5 fruit fly cellular contexts compared by ENCODE assay signal in genomic region chrX:13838892-13839291, dm6.
TF ChIP-seq lines count a peak whose summit lies in the region.

No protein-coding gene starts in this region.

- TF ChIP-seq CTCF in whole organism, embryonic (GFP tag; optimal IDR thresholded peaks at IDR 0.05; lab: Kevin White, UChicago), result peak; percentile 12

TF ChIP-seq in whole organism, adult, 20 proteins besides CTCF, POLR2A, EP300 and RAD21 (continues in another document):
- TF ChIP-seq pad (GFP tag; optimal IDR thresholded peaks at IDR 0.05; lab: Kevin White, UChicago), result peak; percentile 55
- TF ChIP-seq ovo (GFP tag; optimal IDR thresholded peaks at IDR 0.05; lab: Kevin White, UChicago), result peak; percentile 20
- peak; percentile 77 for TF ChIP-seq CG7045 (GFP tag; optimal IDR thresholded peaks at IDR 0.05; lab: Kevin White, UChicago)
- peak; percentile 62 for TF ChIP-seq CG33017 (tag; optimal IDR thresholded peaks at IDR 0.05; lab: Kevin White, UChicago)
- peak; percentile 23 for TF ChIP-seq cic (GFP tag; optimal IDR thresholded peaks at IDR 0.05; lab: Kevin White, UChicago)
- TF ChIP-seq CG11617 (GFP tag; optimal IDR thresholded peaks at IDR 0.05; lab: Kevin White, UChicago), result peak; percentile 79
- TF ChIP-seq Hr96 (GFP tag; optimal IDR thresholded peaks at IDR 0.05; lab: Kevin White, UChicago), result no peak
- TF ChIP-seq bab1 (GFP tag; optimal IDR thresholded peaks at IDR 0.05; lab: Kevin White, UChicago), result peak; percentile 65
- TF ChIP-seq CG5204 (GFP tag; optimal IDR thresholded peaks at IDR 0.05; lab: Kevin White, UChicago), result peak; percentile 86
- TF ChIP-seq Crg-1 (GFP tag; optimal IDR thresholded peaks at IDR 0.05; lab: Kevin White, UChicago), result peak; percentile 19
- peak; percentile 84 for TF ChIP-seq CG14711 (tag; optimal IDR thresholded peaks at IDR 0.05; lab: Kevin White, UChicago)
- peak; percentile 68 for TF ChIP-seq tj (GFP tag; optimal IDR thresholded peaks at IDR 0.05; lab: Kevin White, UChicago)
- no peak for TF ChIP-seq kay (GFP tag; lab: Kevin White, UChicago; ENCODE audit: borderline replicate concordance)
- TF ChIP-seq CG1620 (GFP tag; optimal IDR thresholded peaks at IDR 0.05; lab: Kevin White, UChicago), result peak; percentile 65
- TF ChIP-seq Clk (GFP tag; optimal IDR thresholded peaks at IDR 0.05; lab: Kevin White, UChicago), result peak; percentile 73
- no peak for TF ChIP-seq cnc (optimal IDR thresholded peaks at IDR 0.05; lab: Kevin White, UChicago)
- TF ChIP-seq CG12768 (GFP tag; optimal IDR thresholded peaks at IDR 0.05; lab: Kevin White, UChicago), result peak; percentile 68
- TF ChIP-seq Mnt (GFP tag; optimal IDR thresholded peaks at IDR 0.05; lab: Kevin White, UChicago), result peak; percentile 69

TF ChIP-seq in whole organism, embryonic, 481 proteins besides CTCF, POLR2A, EP300 and RAD21 (continues in another document):
- TF ChIP-seq HLHmδ (GFP tag; optimal IDR thresholded peaks at IDR 0.05; lab: Kevin White, UChicago), result no peak
- TF ChIP-seq CG34376 (GFP tag; optimal IDR thresholded peaks at IDR 0.05; lab: Kevin White, UChicago), result no peak
- TF ChIP-seq vvl (GFP tag; IDR thresholded peaks at IDR 0.05; lab: Robert Waterston, UW), result peak; percentile 91
- TF ChIP-seq CG4707 (GFP tag; optimal IDR thresholded peaks at IDR 0.05; lab: Kevin White, UChicago), result peak; percentile 34
- peak; percentile 92 for TF ChIP-seq Drgx (GFP tag; IDR thresholded peaks at IDR 0.05; lab: Robert Waterston, UW)
- TF ChIP-seq CG2120 (GFP tag; optimal IDR thresholded peaks at IDR 0.05; lab: Kevin White, UChicago), result peak; percentile 76
- TF ChIP-seq Dll (GFP tag; IDR thresholded peaks at IDR 0.05; lab: Robert Waterston, UW; ENCODE audit: partially characterized antibody), result no peak
- TF ChIP-seq CG3995 (GFP tag; optimal IDR thresholded peaks at IDR 0.05; lab: Kevin White, UChicago), result peak; percentile 43
- peak; percentile 73 for TF ChIP-seq B-H1 (GFP tag; IDR thresholded peaks at IDR 0.05; lab: Robert Waterston, UW)
- TF ChIP-seq CG18599 (GFP tag; optimal IDR thresholded peaks at IDR 0.05; lab: Kevin White, UChicago), result peak; percentile 70
- no peak for TF ChIP-seq twi (tag; optimal IDR thresholded peaks at IDR 0.05; lab: Kevin White, UChicago)
- TF ChIP-seq knrl (GFP tag; IDR thresholded peaks at IDR 0.05; lab: Robert Waterston, UW; ENCODE audit: partially characterized antibody), result no peak
- TF ChIP-seq Hmx (GFP tag; optimal IDR thresholded peaks at IDR 0.05; lab: Kevin White, UChicago), result peak; percentile 59
- peak; percentile 64 for TF ChIP-seq CG9727 (GFP tag; optimal IDR thresholded peaks at IDR 0.05; lab: Kevin White, UChicago)
- peak; percentile 69 for TF ChIP-seq CG5245 (GFP tag; optimal IDR thresholded peaks at IDR 0.05; lab: Kevin White, UChicago)
- peak; percentile 66 for TF ChIP-seq Chrac-16 (GFP tag; optimal IDR thresholded peaks at IDR 0.05; lab: Kevin White, UChicago)
- peak; percentile 69; the same call in 2 of the 3 replicates for TF ChIP-seq gce (GFP tag; IDR thresholded peaks at IDR 0.05; lab: Robert Waterston, UW)
- peak; percentile 49 for TF ChIP-seq her (GFP tag; optimal IDR thresholded peaks at IDR 0.05; lab: Kevin White, UChicago)

TF ChIP-seq in whole organism, prepupa, 60 proteins besides CTCF, POLR2A, EP300 and RAD21 (continues in another document):
- peak; percentile 80 for TF ChIP-seq Hr38 (GFP tag; optimal IDR thresholded peaks at IDR 0.05; lab: Kevin White, UChicago)
- TF ChIP-seq Met (GFP tag; optimal IDR thresholded peaks at IDR 0.05; lab: Kevin White, UChicago), result peak; percentile 92
- peak; percentile 90 for TF ChIP-seq CG34406 (GFP tag; optimal IDR thresholded peaks at IDR 0.05; lab: Kevin White, UChicago)
- peak; percentile 86 for TF ChIP-seq vri (GFP tag; optimal IDR thresholded peaks at IDR 0.05; lab: Kevin White, UChicago)
- peak; percentile 64 for TF ChIP-seq CG3032 (tag; optimal IDR thresholded peaks at IDR 0.05; lab: Kevin White, UChicago)
- TF ChIP-seq CG8632 (GFP tag; optimal IDR thresholded peaks at IDR 0.05; lab: Kevin White, UChicago), result peak; percentile 84
- peak; percentile 85 for TF ChIP-seq CG10669 (GFP tag; optimal IDR thresholded peaks at IDR 0.05; lab: Kevin White, UChicago)
- peak; percentile 93 for TF ChIP-seq net (GFP tag; optimal IDR thresholded peaks at IDR 0.05; lab: Kevin White, UChicago)
- peak; percentile 84 for TF ChIP-seq CG10631 (GFP tag; optimal IDR thresholded peaks at IDR 0.05; lab: Kevin White, UChicago)
- TF ChIP-seq CG7368 (GFP tag; optimal IDR thresholded peaks at IDR 0.05; lab: Kevin White, UChicago), result peak; percentile 76
- peak; percentile 63 to 85 for TF ChIP-seq ss (GFP tag; optimal IDR thresholded peaks at IDR 0.05; lab: Kevin White, UChicago)
- peak; percentile 79 for TF ChIP-seq CG11902 (GFP tag; optimal IDR thresholded peaks at IDR 0.05; lab: Kevin White, UChicago)
- TF ChIP-seq dsx (GFP tag; optimal IDR thresholded peaks at IDR 0.05; lab: Kevin White, UChicago; ENCODE audit: poor library complexity, severe bottlenecking), result peak; percentile 59
- TF ChIP-seq Ets96B (tag; optimal IDR thresholded peaks at IDR 0.05; lab: Kevin White, UChicago), result peak; percentile 77
- peak; percentile 75 for TF ChIP-seq fd59A (GFP tag; optimal IDR thresholded peaks at IDR 0.05; lab: Kevin White, UChicago)
- peak; percentile 94 for TF ChIP-seq CG6276 (GFP tag; optimal IDR thresholded peaks at IDR 0.05; lab: Kevin White, UChicago)
- peak; percentile 96 for TF ChIP-seq CG15336 (GFP tag; IDR thresholded peaks at IDR 0.05; lab: Robert Waterston, UW)
- peak; percentile 76 for TF ChIP-seq spab (GFP tag; optimal IDR thresholded peaks at IDR 0.05; lab: Kevin White, UChicago)
- TF ChIP-seq CG8319 (GFP tag; optimal IDR thresholded peaks at IDR 0.05; lab: Kevin White, UChicago), result peak; percentile 76

TF ChIP-seq in whole organism, pupa, 21 proteins besides CTCF, POLR2A, EP300 and RAD21:
- peak; percentile 81 for TF ChIP-seq CG10348 (GFP tag; IDR thresholded peaks at IDR 0.05; lab: Robert Waterston, UW)
- TF ChIP-seq fd96Ca (GFP tag; IDR thresholded peaks at IDR 0.05; lab: Robert Waterston, UW), result peak; percentile 97
- TF ChIP-seq gl (tag; optimal IDR thresholded peaks at IDR 0.05; lab: Kevin White, UChicago), result peak; percentile 57
- TF ChIP-seq CG32121 (GFP tag; IDR thresholded peaks at IDR 0.05; lab: Robert Waterston, UW), result peak; percentile 94
- peak; percentile 90 for TF ChIP-seq CG8301 (tag; optimal IDR thresholded peaks at IDR 0.05; lab: Kevin White, UChicago)
- peak; percentile 85 for TF ChIP-seq CG8159 (tag; optimal IDR thresholded peaks at IDR 0.05; lab: Kevin White, UChicago)
- peak; percentile 91 for TF ChIP-seq CG12605 (GFP tag; IDR thresholded peaks at IDR 0.05; lab: Robert Waterston, UW)
- TF ChIP-seq CG13204 (GFP tag; optimal IDR thresholded peaks at IDR 0.05; lab: Kevin White, UChicago), result peak; percentile 49
- TF ChIP-seq Snoo (tag; optimal IDR thresholded peaks at IDR 0.05; lab: Kevin White, UChicago), result peak; percentile 80
- peak; percentile 77 for TF ChIP-seq CG15710 (tag; optimal IDR thresholded peaks at IDR 0.05; lab: Kevin White, UChicago)
- peak; percentile 88 for TF ChIP-seq rn (GFP tag; IDR thresholded peaks at IDR 0.05; lab: Robert Waterston, UW)
- peak; percentile 82 for TF ChIP-seq CG17806 (tag; optimal IDR thresholded peaks at IDR 0.05; lab: Kevin White, UChicago)
- peak; percentile 75 for TF ChIP-seq CG9948 (tag; optimal IDR thresholded peaks at IDR 0.05; lab: Kevin White, UChicago)
- TF ChIP-seq Pif1B (GFP tag; optimal IDR thresholded peaks at IDR 0.05; lab: Kevin White, UChicago), result peak; percentile 89
- TF ChIP-seq CG4496 (GFP tag; IDR thresholded peaks at IDR 0.05; lab: Robert Waterston, UW), result peak; percentile 95
- peak; percentile 87 for TF ChIP-seq CG14655 (GFP tag; optimal IDR thresholded peaks at IDR 0.05; lab: Kevin White, UChicago)
- peak; percentile 91 for TF ChIP-seq Pif1A (GFP tag; optimal IDR thresholded peaks at IDR 0.05; lab: Kevin White, UChicago)
- TF ChIP-seq Ets98B (GFP tag; IDR thresholded peaks at IDR 0.05; lab: Robert Waterston, UW), result peak; percentile 95
- TF ChIP-seq D1 (tag; optimal IDR thresholded peaks at IDR 0.05; lab: Kevin White, UChicago), result no peak
- peak; percentile 16 for TF ChIP-seq EcR (GFP tag; optimal IDR thresholded peaks at IDR 0.05; lab: Kevin White, UChicago)
- peak; percentile 79 for TF ChIP-seq CG34367 (tag; optimal IDR thresholded peaks at IDR 0.05; lab: Kevin White, UChicago)

TF ChIP-seq in whole organism, wandering third instar larva, 38 proteins besides CTCF, POLR2A, EP300 and RAD21 (continues in another document):
- TF ChIP-seq dl (GFP tag; optimal IDR thresholded peaks at IDR 0.05; lab: Kevin White, UChicago; ENCODE audit: insufficient read depth in 1 of 2, partially characterized antibody in 2 of 2) (peak in 1 of 2 experiments; percentile 14), Mio (GFP tag; optimal IDR thresholded peaks at IDR 0.05; lab: Kevin White, UChicago) (peak; percentile 57), woc (GFP tag; optimal IDR thresholded peaks at IDR 0.05; lab: Kevin White, UChicago) (peak; percentile 71), ey (GFP tag; optimal IDR thresholded peaks at IDR 0.05; lab: Kevin White, UChicago) (peak; percentile 94), brk (GFP tag; optimal IDR thresholded peaks at IDR 0.05; lab: Kevin White, UChicago) (peak; percentile 78), Rel (GFP tag; optimal IDR thresholded peaks at IDR 0.05; lab: Kevin White, UChicago) (peak; percentile 66), Rel (tag; optimal IDR thresholded peaks at IDR 0.05; lab: Kevin White, UChicago) (peak; percentile 37), Sp1 (GFP tag; optimal IDR thresholded peaks at IDR 0.05; lab: Kevin White, UChicago) (peak; percentile 81), foxo (GFP tag; optimal IDR thresholded peaks at IDR 0.05; lab: Kevin White, UChicago) (peak; percentile 70 to 91), Abd-B (GFP tag; optimal IDR thresholded peaks at IDR 0.05; lab: Kevin White, UChicago) (no peak), Dif (GFP tag; optimal IDR thresholded peaks at IDR 0.05; lab: Kevin White, UChicago; ENCODE audit: partially characterized antibody) (no peak), Myc (optimal IDR thresholded peaks at IDR 0.05; lab: Kevin White, UChicago) (no peak), CG32264 (GFP tag; optimal IDR thresholded peaks at IDR 0.05; lab: Kevin White, UChicago) (peak; percentile 88), usp (GFP tag; optimal IDR thresholded peaks at IDR 0.05; lab: Kevin White, UChicago) (no peak), Jra (GFP tag; optimal IDR thresholded peaks at IDR 0.05; lab: Kevin White, UChicago) (peak; percentile 70), Vsx2 (GFP tag; optimal IDR thresholded peaks at IDR 0.05; lab: Kevin White, UChicago; ENCODE audit: partially characterized antibody) (no peak), tai (GFP tag; optimal IDR thresholded peaks at IDR 0.05; lab: Kevin White, UChicago) (peak; percentile 76), br (GFP tag; optimal IDR thresholded peaks at IDR 0.05; lab: Kevin White, UChicago) (peak; percentile 92), dmrt93B (GFP tag; optimal IDR thresholded peaks at IDR 0.05; lab: Kevin White, UChicago) (peak; percentile 73), HLH106 (tag; optimal IDR thresholded peaks at IDR 0.05; lab: Kevin White, UChicago) (peak; percentile 75), GATAd (GFP tag; optimal IDR thresholded peaks at IDR 0.05; lab: Kevin White, UChicago) (peak; percentile 22), sage (GFP tag; optimal IDR thresholded peaks at IDR 0.05; lab: Kevin White, UChicago) (peak; percentile 66), rgr (GFP tag; optimal IDR thresholded peaks at IDR 0.05; lab: Kevin White, UChicago) (peak; percentile 93)
